Fruit fly (Drosophila melanogaster) whole organism, embryonic: ENCODE measurements around the gene spn-B.

ENCODE experiments used
- BEAF-32 ChIP-seq: fragments of 200-800 bp; sonication (Bioruptor generic); optimal IDR thresholded peaks from 3 replicates; lab custom pipeline; 2017; ENCODE audit warnings: missing biosample characterization, missing genetic modification characterization, mild to moderate bottlenecking, moderate library complexity, missing genetic modification reagents
- CG10147 ChIP-seq: fragments of 200-800 bp; sonication (Bioruptor generic); optimal IDR thresholded peaks from 2 replicates; lab custom pipeline; 2019; ENCODE audit warnings: missing biosample characterization, mild to moderate bottlenecking, missing genetic modification characterization, moderate library complexity
- CG10654 ChIP-seq: fragments of 200-800 bp; sonication (Bioruptor generic); optimal IDR thresholded peaks from 2 replicates; lab custom pipeline; 2016; ENCODE audit warnings: missing biosample characterization, missing genetic modification characterization
- CG11398 ChIP-seq: fragments of 200-800 bp; sonication (Bioruptor generic); optimal IDR thresholded peaks from 2 replicates; lab custom pipeline; 2016; ENCODE audit warnings: missing biosample characterization, missing genetic modification characterization
- CG11504 ChIP-seq: fragments of 200-800 bp; sonication (Bioruptor generic); optimal IDR thresholded peaks from 3 replicates; lab custom pipeline; 2019; ENCODE audit warnings: missing biosample characterization, mild to moderate bottlenecking, missing genetic modification characterization, moderate library complexity
- CG11723 ChIP-seq: fragments of 200-800 bp; sonication (Bioruptor generic); optimal IDR thresholded peaks from 2 replicates; lab custom pipeline; 2017; ENCODE audit warnings: missing biosample characterization, mild to moderate bottlenecking, missing genetic modification characterization
- CG12104 ChIP-seq: fragments of 200-800 bp; sonication (Bioruptor generic); optimal IDR thresholded peaks from 3 replicates; lab custom pipeline; 2016; ENCODE audit warnings: missing biosample characterization, missing genetic modification characterization
- CG1233 ChIP-seq: fragments of 200-800 bp; sonication (Bioruptor generic); optimal IDR thresholded peaks from 4 replicates; lab custom pipeline; 2018; ENCODE audit warnings: missing biosample characterization, mild to moderate bottlenecking, missing genetic modification characterization
- CG1529 ChIP-seq: fragments of 200-800 bp; sonication (Bioruptor generic); optimal IDR thresholded peaks from 3 replicates; lab custom pipeline; 2018; ENCODE audit warnings: missing biosample characterization, missing genetic modification characterization
- CG15696 ChIP-seq: fragments of 200-800 bp; sonication (Bioruptor generic); optimal IDR thresholded peaks from 2 replicates; lab custom pipeline; 2019; ENCODE audit warnings: missing biosample characterization, mild to moderate bottlenecking, missing genetic modification characterization, moderate library complexity
- CG17385 ChIP-seq: fragments of 200-800 bp; sonication (Bioruptor generic); optimal IDR thresholded peaks from 3 replicates; lab custom pipeline; 2018; ENCODE audit warnings: missing biosample characterization, mild to moderate bottlenecking, missing genetic modification characterization
- CG17912 ChIP-seq: fragments of 200-800 bp; sonication (Bioruptor generic); optimal IDR thresholded peaks from 2 replicates; lab custom pipeline; 2018; ENCODE audit warnings: missing biosample characterization, mild to moderate bottlenecking, missing genetic modification characterization
- CG18262 ChIP-seq: fragments of 200-800 bp; optimal IDR thresholded peaks from 3 replicates; lab custom pipeline; 2019; ENCODE audit warnings: missing biosample characterization, mild to moderate bottlenecking, missing genetic modification characterization, moderate library complexity
- CG18619 ChIP-seq: fragments of 200-800 bp; sonication (Bioruptor generic); optimal IDR thresholded peaks from 3 replicates; lab custom pipeline; 2017; ENCODE audit warnings: missing biosample characterization, mild to moderate bottlenecking, missing genetic modification characterization
- CG30020 ChIP-seq: fragments of 200-800 bp; optimal IDR thresholded peaks from 2 replicates; lab custom pipeline; 2019; ENCODE audit warnings: missing biosample characterization, mild to moderate bottlenecking, missing genetic modification characterization, moderate library complexity
- CG31441 ChIP-seq: fragments of 200-800 bp; sonication (Bioruptor generic); IDR thresholded peaks from 2 replicates; pipeline ENCODE4 v1.3.6; 2022; ENCODE audit warnings: missing biosample characterization, missing genetic modification characterization
- CG3281 ChIP-seq: fragments of 200-800 bp; sonication (Bioruptor generic); optimal IDR thresholded peaks from 3 replicates; lab custom pipeline; 2017; ENCODE audit warnings: missing biosample characterization, mild to moderate bottlenecking, missing genetic modification characterization
- CG34422 ChIP-seq: fragments of 200-800 bp; sonication (Bioruptor generic); IDR thresholded peaks from 3 replicates; pipeline ENCODE4 v1.3.6; 2022; ENCODE audit warnings: missing biosample characterization, missing genetic modification characterization
- CG4360 ChIP-seq: fragments of 200-800 bp; sonication (Bioruptor generic); IDR thresholded peaks from 2 replicates; pipeline ENCODE4 v1.3.6; 2022; ENCODE audit warnings: missing biosample characterization, missing genetic modification characterization
- CG6272 ChIP-seq: fragments of 200-800 bp; sonication (Bioruptor generic); IDR thresholded peaks from 2 replicates; pipeline ENCODE4 v1.3.6; 2022; ENCODE audit warnings: missing biosample characterization, missing genetic modification characterization
- CG8478 ChIP-seq: fragments of >200 bp; optimal IDR thresholded peaks from 2 replicates; lab custom pipeline; 2018
- CG8924 ChIP-seq: fragments of 200-800 bp; optimal IDR thresholded peaks from 3 replicates; lab custom pipeline; 2019; ENCODE audit warnings: missing biosample characterization, mild to moderate bottlenecking, missing genetic modification characterization, moderate library complexity
- CG9932 ChIP-seq: fragments of 200-800 bp; sonication (Bioruptor generic); IDR thresholded peaks from 2 replicates; pipeline ENCODE4 v1.3.6; 2022; ENCODE audit warnings: missing biosample characterization, missing genetic modification characterization
- D19B ChIP-seq: fragments of 200-800 bp; sonication (Bioruptor generic); optimal IDR thresholded peaks from 2 replicates; lab custom pipeline; 2017; ENCODE audit warnings: missing biosample characterization, mild to moderate bottlenecking, missing genetic modification characterization
- Doc2 ChIP-seq: fragments of 200-800 bp; sonication (Bioruptor generic); IDR thresholded peaks from 2 replicates; pipeline ENCODE4 v1.3.6; 2022; ENCODE audit warnings: missing biosample characterization, missing genetic modification characterization
- Doc3 ChIP-seq: fragments of 200-800 bp; sonication (Bioruptor generic); IDR thresholded peaks from 3 replicates; pipeline ENCODE4 v1.3.6; 2022; ENCODE audit warnings: missing biosample characterization, missing genetic modification characterization; ENCODE audit not compliant: partially characterized antibody
- Fer3 ChIP-seq: fragments of 200-800 bp; sonication (Bioruptor generic); optimal IDR thresholded peaks from 2 replicates; lab custom pipeline; 2018; ENCODE audit warnings: missing biosample characterization, mild to moderate bottlenecking, missing genetic modification characterization, moderate library complexity
- Hmr ChIP-seq: fragments of 200-800 bp; sonication (Bioruptor generic); optimal IDR thresholded peaks from 3 replicates; lab custom pipeline; 2017; ENCODE audit warnings: mild to moderate bottlenecking, missing biosample characterization, missing genetic modification reagents, missing genetic modification characterization
- Hsf ChIP-seq: fragments of 200-800 bp; sonication (Bioruptor generic); optimal IDR thresholded peaks from 3 replicates; lab custom pipeline; 2016; ENCODE audit warnings: missing biosample characterization, missing genetic modification characterization
- Lhr ChIP-seq: fragments of 200-800 bp; sonication (Bioruptor generic); optimal IDR thresholded peaks from 3 replicates; lab custom pipeline; 2017; ENCODE audit warnings: mild to moderate bottlenecking, missing biosample characterization, missing genetic modification reagents, missing genetic modification characterization
- Mad ChIP-seq: fragments of 200-800 bp; sonication (Bioruptor generic); optimal IDR thresholded peaks from 2 replicates; lab custom pipeline; 2016; ENCODE audit warnings: missing biosample characterization, missing genetic modification characterization
- Meics ChIP-seq: fragments of 200-800 bp; sonication (Bioruptor generic); optimal IDR thresholded peaks from 2 replicates; lab custom pipeline; 2017; ENCODE audit warnings: missing biosample characterization, mild to moderate bottlenecking, missing genetic modification characterization
- NfI ChIP-seq: fragments of 200-800 bp; sonication (Bioruptor generic); optimal IDR thresholded peaks from 3 replicates; lab custom pipeline; 2018; ENCODE audit warnings: missing biosample characterization, mild to moderate bottlenecking, missing genetic modification characterization, moderate library complexity
- Oli ChIP-seq: fragments of 200-800 bp; sonication (Bioruptor generic); optimal IDR thresholded peaks from 2 replicates; lab custom pipeline; 2018; ENCODE audit warnings: missing biosample characterization, mild to moderate bottlenecking, missing genetic modification characterization, moderate library complexity
- Rfx ChIP-seq: fragments of 200-800 bp; sonication (Bioruptor generic); IDR thresholded peaks from 2 replicates; pipeline ENCODE4 v1.3.6; 2022; ENCODE audit warnings: missing biosample characterization, missing genetic modification characterization
- az2 ChIP-seq: fragments of 200-800 bp; sonication (Bioruptor generic); optimal IDR thresholded peaks from 3 replicates; lab custom pipeline; 2016; ENCODE audit warnings: missing biosample characterization, missing genetic modification characterization
- cas ChIP-seq: fragments of 200-800 bp; sonication (Bioruptor generic); IDR thresholded peaks from 2 replicates; pipeline ENCODE4 v1.3.6; 2022; ENCODE audit warnings: missing biosample characterization, missing genetic modification characterization
- esg ChIP-seq: fragments of 200-800 bp; sonication (Bioruptor generic); conservative IDR thresholded peaks from 2 replicates; pipeline ENCODE4 v1.3.6; 2022; ENCODE audit warnings: missing biosample characterization, missing genetic modification characterization
- fd3F ChIP-seq: fragments of 200-800 bp; sonication (Bioruptor generic); optimal IDR thresholded peaks from 2 replicates; lab custom pipeline; 2018; ENCODE audit warnings: missing biosample characterization, mild to moderate bottlenecking, missing genetic modification characterization, moderate library complexity
- fd64A ChIP-seq: fragments of 200-800 bp; sonication (Bioruptor generic); optimal IDR thresholded peaks from 3 replicates; lab custom pipeline; 2018; ENCODE audit warnings: missing biosample characterization, mild to moderate bottlenecking, missing genetic modification characterization
- jumu ChIP-seq: fragments of 200-800 bp; sonication (Bioruptor generic); optimal IDR thresholded peaks from 3 replicates; lab custom pipeline; 2016; ENCODE audit warnings: missing biosample characterization, missing genetic modification characterization
- lab ChIP-seq: fragments of 200-800 bp; sonication (Bioruptor generic); optimal IDR thresholded peaks from 3 replicates; lab custom pipeline; 2017; ENCODE audit warnings: missing biosample characterization, missing genetic modification characterization, mild to moderate bottlenecking, moderate library complexity, missing genetic modification reagents
- pan ChIP-seq, 4 experiments: fragments of >200 bp in 3 of 4; fragments of 200-800 bp in 1 of 4; sonication (Bioruptor generic) in 1 of 4; optimal IDR thresholded peaks in 3 of 4; IDR thresholded peaks in 1 of 4; 2 replicates each; pipeline versions ENCODE4 v1.3.6 to Lab custom; 2017 to 2022; ENCODE audit warnings: missing biosample characterization in 2 of 4, missing genetic modification characterization in 2 of 4, mixed read lengths in 1 of 4
- sc ChIP-seq, 3 experiments: fragments of >200 bp in 2 of 3; fragments of 200-800 bp in 1 of 3; sonication (Bioruptor generic) in 1 of 3; optimal IDR thresholded peaks; 2 replicates in 2 of 3; 3 replicates in 1 of 3; lab custom pipeline; 2017; ENCODE audit warnings: mild to moderate bottlenecking in 1 of 3, missing biosample characterization in 1 of 3, missing genetic modification characterization in 1 of 3, missing genetic modification reagents in 1 of 3
- sima ChIP-seq: fragments of 200-800 bp; sonication (Bioruptor generic); optimal IDR thresholded peaks from 2 replicates; lab custom pipeline; 2016; ENCODE audit warnings: missing biosample characterization, missing genetic modification characterization
- sisA ChIP-seq: fragments of 200-800 bp; sonication (Bioruptor generic); IDR thresholded peaks from 2 replicates; pipeline ENCODE4 v1.3.6; 2022; ENCODE audit warnings: missing biosample characterization, missing genetic modification characterization
- stwl ChIP-seq: fragments of 200-800 bp; sonication (Bioruptor generic); optimal IDR thresholded peaks from 3 replicates; lab custom pipeline; 2018; ENCODE audit warnings: missing biosample characterization, mild to moderate bottlenecking, missing genetic modification characterization, moderate library complexity
- tap ChIP-seq: fragments of 200-800 bp; optimal IDR thresholded peaks from 3 replicates; lab custom pipeline; 2019; ENCODE audit warnings: missing biosample characterization, mild to moderate bottlenecking, missing genetic modification characterization, moderate library complexity
- yki ChIP-seq: fragments of >200 bp; optimal IDR thresholded peaks from 3 replicates; lab custom pipeline; 2018
- zen ChIP-seq: fragments of 200-800 bp; sonication (Bioruptor generic); optimal IDR thresholded peaks from 3 replicates; lab custom pipeline; 2018; ENCODE audit warnings: missing biosample characterization, mild to moderate bottlenecking, missing genetic modification characterization, moderate library complexity

Gene spn-B

dm6 chr3R:14308801-14309217, 19.0 kb upstream of the spn-B start, which contains the start of gene Polr2I:
Gene Polr2I, plus strand, starts transcription at chr3R:14309089.
- TF ChIP-seq Doc3 (GFP tag; lab: Robert Waterston, UW): no peak
- no peak for TF ChIP-seq CG10147
- TF ChIP-seq CG34422 (GFP tag; lab: Robert Waterston, UW): peak; percentile 59; the same call in 1 of the 3 replicates
- peak; percentile 12 for TF ChIP-seq Mad (GFP tag; lab: Kevin White, UChicago)
- TF ChIP-seq CG11723 (GFP tag; lab: Kevin White, UChicago): no peak
- no peak for TF ChIP-seq CG11504 (tag; lab: Kevin White, UChicago)
- TF ChIP-seq jumu (GFP tag; lab: Kevin White, UChicago): no peak
- TF ChIP-seq lab (GFP tag; lab: Kevin White, UChicago): no peak
- peak; percentile 12 for TF ChIP-seq CG12104 (GFP tag; lab: Kevin White, UChicago)
- peak; percentile 37 for TF ChIP-seq az2 (GFP tag; lab: Kevin White, UChicago)
- peak; percentile 26 for TF ChIP-seq CG15696 (tag; lab: Kevin White, UChicago)
- no peak; the same call in 1 of the 2 replicates for TF ChIP-seq CG6272 (GFP tag; lab: Robert Waterston, UW)
- TF ChIP-seq CG11398 (GFP tag; lab: Kevin White, UChicago): no peak
- TF ChIP-seq Oli: peak; percentile 22
- TF ChIP-seq Lhr (GFP tag; lab: Kevin White, UChicago): peak; percentile 6
- TF ChIP-seq Meics: peak; percentile 25
- TF ChIP-seq fd3F: peak; percentile 11
- TF ChIP-seq CG17912 (GFP tag; lab: Kevin White, UChicago): no peak
- TF ChIP-seq cas (GFP tag; lab: Robert Waterston, UW): no peak
- no peak for TF ChIP-seq fd64A
- peak; percentile 4 for TF ChIP-seq D19B (GFP tag; lab: Kevin White, UChicago)
- peak; percentile 16 for TF ChIP-seq CG1233 (GFP tag; lab: Kevin White, UChicago)
- peak; percentile 45 for TF ChIP-seq CG8924 (tag; lab: Kevin White, UChicago)
- peak; percentile 14 for TF ChIP-seq stwl (tag; lab: Kevin White, UChicago)
- TF ChIP-seq CG10654 (GFP tag; lab: Kevin White, UChicago): peak; percentile 23
- TF ChIP-seq Hsf (GFP tag; lab: Kevin White, UChicago): peak; percentile 13
- peak; percentile 27 for TF ChIP-seq CG17385 (GFP tag; lab: Kevin White, UChicago)
- 0 out of 2 replicates have a peak, but pooled peaks have one; percentile 10 for TF ChIP-seq sisA (GFP tag; lab: Robert Waterston, UW)
- no peak for TF ChIP-seq sc (optimal IDR thresholded peaks at IDR 0.05; lab: Kevin White, UChicago)
- no peak for TF ChIP-seq sc (GFP tag; optimal IDR thresholded peaks at IDR 0.05; lab: Kevin White, UChicago)
- peak; percentile 22 for TF ChIP-seq CG3281
- no peak for TF ChIP-seq yki (lab: Kevin White, UChicago)
- no peak for TF ChIP-seq CG8478 (lab: Kevin White, UChicago)
- no peak for TF ChIP-seq tap (tag; lab: Kevin White, UChicago)
- peak; percentile 36 for TF ChIP-seq zen (tag; lab: Kevin White, UChicago)
- TF ChIP-seq Fer3 (tag; lab: Kevin White, UChicago): peak; percentile 10
- TF ChIP-seq CG9932: peak; percentile 64
- no peak for TF ChIP-seq Doc2 (GFP tag; lab: Robert Waterston, UW)
- TF ChIP-seq CG4360: no peak
- TF ChIP-seq BEAF-32 (GFP tag; lab: Kevin White, UChicago): peak; percentile 30
- 0 out of 2 replicates have a peak, but pooled peaks have one; percentile 6 for TF ChIP-seq esg (GFP tag; lab: Robert Waterston, UW)
- peak; percentile 21 for TF ChIP-seq CG18619 (GFP tag; lab: Kevin White, UChicago)
- TF ChIP-seq CG30020 (tag; lab: Kevin White, UChicago): peak; percentile 29
- TF ChIP-seq CG1529 (GFP tag; lab: Kevin White, UChicago): no peak
- peak; percentile 50 for TF ChIP-seq CG18262
- peak; percentile 33; the same call in 1 of the 2 replicates for TF ChIP-seq Rfx (GFP tag; lab: Robert Waterston, UW)
- no peak for TF ChIP-seq sima (GFP tag; lab: Kevin White, UChicago)
- TF ChIP-seq NfI: peak; percentile 19
- peak; percentile 35 for TF ChIP-seq Hmr
- no peak for TF ChIP-seq pan (optimal IDR thresholded peaks at IDR 0.05; lab: Kevin White, UChicago)
- peak in 1 of 2 experiments; percentile 27 for TF ChIP-seq pan (GFP tag; optimal IDR thresholded peaks at IDR 0.05 in 1 of 2, IDR thresholded peaks at IDR 0.05 in 1 of 2)
- TF ChIP-seq CG31441 (GFP tag; lab: Robert Waterston, UW): peak; percentile 59
